Fruit fly (Drosophila melanogaster) whole organism, embryonic: Measurements from ENCODE around the gene Tpr2.

ENCODE experiments used
- ATbp ChIP-seq: fragments of 200-800 bp; sonication (Bioruptor generic); optimal IDR thresholded peaks from 2 replicates; lab custom pipeline; 2017; ENCODE audit warnings: missing biosample characterization, mild to moderate bottlenecking, missing genetic modification characterization, missing genetic modification reagents
- BEAF-32 ChIP-seq: fragments of 200-800 bp; sonication (Bioruptor generic); optimal IDR thresholded peaks from 3 replicates; lab custom pipeline; 2017; ENCODE audit warnings: missing biosample characterization, missing genetic modification characterization, mild to moderate bottlenecking, moderate library complexity, missing genetic modification reagents
- CG1024 ChIP-seq: fragments of 200-800 bp; sonication (Bioruptor generic); IDR thresholded peaks from 2 replicates; pipeline ENCODE4 v1.3.6; 2022; ENCODE audit warnings: missing biosample characterization, missing genetic modification characterization
- CG11456 ChIP-seq: fragments of 200-800 bp; sonication (Bioruptor generic); IDR thresholded peaks from 3 replicates; pipeline ENCODE4 v1.3.6; 2022; ENCODE audit warnings: missing biosample characterization, missing genetic modification characterization
- CG12744 ChIP-seq: fragments of 200-800 bp; sonication (Bioruptor generic); optimal IDR thresholded peaks from 2 replicates; lab custom pipeline; 2016; ENCODE audit warnings: missing biosample characterization, missing genetic modification characterization
- CG12942 ChIP-seq: fragments of 200-800 bp; sonication (Bioruptor generic); optimal IDR thresholded peaks from 3 replicates; lab custom pipeline; 2016; ENCODE audit warnings: missing biosample characterization, missing genetic modification characterization
- CG13296 ChIP-seq: fragments of 200-800 bp; sonication (Bioruptor generic); optimal IDR thresholded peaks from 3 replicates; lab custom pipeline; 2018; ENCODE audit warnings: missing biosample characterization, mild to moderate bottlenecking, missing genetic modification characterization
- CG1603 ChIP-seq: fragments of 200-800 bp; sonication (Bioruptor generic); optimal IDR thresholded peaks from 2 replicates; lab custom pipeline; 2019; ENCODE audit warnings: missing biosample characterization, mild to moderate bottlenecking, missing genetic modification characterization, moderate library complexity
- CG16813 ChIP-seq: fragments of 200-800 bp; sonication (Bioruptor generic); IDR thresholded peaks from 3 replicates; pipeline ENCODE4 v1.3.6; 2022; ENCODE audit warnings: missing biosample characterization, missing genetic modification characterization; ENCODE audit not compliant: partially characterized antibody
- CG17186 ChIP-seq: fragments of 200-800 bp; sonication (Bioruptor generic); optimal IDR thresholded peaks from 3 replicates; lab custom pipeline; 2017; ENCODE audit warnings: missing biosample characterization, missing genetic modification reagents, missing genetic modification characterization
- CG2202 ChIP-seq: fragments of 200-800 bp; sonication (Bioruptor generic); optimal IDR thresholded peaks from 2 replicates; lab custom pipeline; 2018; ENCODE audit warnings: missing biosample characterization, mild to moderate bottlenecking, missing genetic modification characterization
- CG2712 ChIP-seq: fragments of 200-800 bp; optimal IDR thresholded peaks from 3 replicates; lab custom pipeline; 2019; ENCODE audit warnings: missing biosample characterization, mild to moderate bottlenecking, missing genetic modification characterization, moderate library complexity
- CG32772 ChIP-seq: fragments of 200-800 bp; sonication (Bioruptor generic); IDR thresholded peaks from 2 replicates; pipeline ENCODE4 v1.3.6; 2022; ENCODE audit warnings: missing biosample characterization, missing genetic modification characterization
- CG33213 ChIP-seq: fragments of 200-800 bp; sonication (Bioruptor generic); optimal IDR thresholded peaks from 3 replicates; lab custom pipeline; 2016; ENCODE audit warnings: missing biosample characterization, missing genetic modification characterization
- CG4328 ChIP-seq: fragments of 200-800 bp; sonication (Bioruptor generic); optimal IDR thresholded peaks from 3 replicates; lab custom pipeline; 2017; ENCODE audit warnings: missing biosample characterization, missing genetic modification reagents, missing genetic modification characterization
- CG4424 ChIP-seq: fragments of 200-800 bp; sonication (Bioruptor generic); optimal IDR thresholded peaks from 3 replicates; lab custom pipeline; 2016; ENCODE audit warnings: missing biosample characterization, missing genetic modification characterization
- CG7745 ChIP-seq: fragments of 200-800 bp; sonication (Bioruptor generic); optimal IDR thresholded peaks from 2 replicates; lab custom pipeline; 2018; ENCODE audit warnings: missing biosample characterization, mild to moderate bottlenecking, missing genetic modification characterization, moderate library complexity
- CG8089 ChIP-seq: fragments of 200-800 bp; sonication (Bioruptor generic); optimal IDR thresholded peaks from 3 replicates; lab custom pipeline; 2016; ENCODE audit warnings: missing biosample characterization, missing genetic modification characterization
- CG8924 ChIP-seq: fragments of 200-800 bp; optimal IDR thresholded peaks from 3 replicates; lab custom pipeline; 2019; ENCODE audit warnings: missing biosample characterization, mild to moderate bottlenecking, missing genetic modification characterization, moderate library complexity
- CG9609 ChIP-seq: fragments of 200-800 bp; sonication (Bioruptor generic); optimal IDR thresholded peaks from 3 replicates; lab custom pipeline; 2016; ENCODE audit warnings: missing biosample characterization, missing genetic modification characterization
- CG9727 ChIP-seq: fragments of 200-800 bp; sonication (Bioruptor generic); optimal IDR thresholded peaks from 3 replicates; lab custom pipeline; 2017; ENCODE audit warnings: missing biosample characterization, mild to moderate bottlenecking, missing genetic modification characterization
- CG9817 ChIP-seq: fragments of 200-800 bp; sonication (Bioruptor generic); optimal IDR thresholded peaks from 2 replicates; lab custom pipeline; 2018; ENCODE audit warnings: missing biosample characterization, mild to moderate bottlenecking, missing genetic modification characterization, moderate library complexity
- CkIIα-i1 ChIP-seq: fragments of 200-800 bp; sonication (Bioruptor generic); IDR thresholded peaks from 2 replicates; pipeline ENCODE4 v1.3.6; 2022; ENCODE audit warnings: missing biosample characterization, missing genetic modification characterization
- ERR ChIP-seq: fragments of 200-800 bp; sonication (Bioruptor generic); optimal IDR thresholded peaks from 2 replicates; lab custom pipeline; 2016; ENCODE audit warnings: missing biosample characterization, missing genetic modification characterization
- Hr39 ChIP-seq: fragments of >200 bp; optimal IDR thresholded peaks from 2 replicates; lab custom pipeline; 2017
- Kr ChIP-seq: fragments of 200-800 bp; sonication (Bioruptor generic); optimal IDR thresholded peaks from 2 replicates; lab custom pipeline; 2017; ENCODE audit warnings: missing biosample characterization, mild to moderate bottlenecking, missing genetic modification characterization
- Mrtf ChIP-seq: fragments of 200-800 bp; sonication (Bioruptor generic); IDR thresholded peaks from 3 replicates; pipeline ENCODE4 v1.3.6; 2022; ENCODE audit warnings: missing biosample characterization, missing genetic modification characterization
- Nf-YC ChIP-seq: fragments of 200-800 bp; optimal IDR thresholded peaks from 3 replicates; lab custom pipeline; 2019; ENCODE audit warnings: missing biosample characterization, mild to moderate bottlenecking, missing genetic modification characterization, moderate library complexity
- Poxn ChIP-seq: fragments of 200-800 bp; sonication (Bioruptor generic); IDR thresholded peaks from 2 replicates; pipeline ENCODE4 v1.3.6; 2022; ENCODE audit warnings: missing biosample characterization, missing genetic modification characterization
- Rx ChIP-seq: fragments of 200-800 bp; sonication (Bioruptor generic); IDR thresholded peaks from 2 replicates; pipeline ENCODE4 v1.3.6; 2022; ENCODE audit warnings: missing biosample characterization, missing genetic modification characterization
- Tbp ChIP-seq: fragments of >200 bp; optimal IDR thresholded peaks from 2 replicates; lab custom pipeline; 2018; ENCODE audit warnings: missing biosample characterization, missing genetic modification characterization
- bab2 ChIP-seq: fragments of 200-800 bp; sonication (Bioruptor generic); optimal IDR thresholded peaks from 2 replicates; lab custom pipeline; 2016; ENCODE audit warnings: missing biosample characterization, missing genetic modification characterization
- bigmax ChIP-seq: fragments of 200-800 bp; sonication (Bioruptor generic); optimal IDR thresholded peaks from 2 replicates; lab custom pipeline; 2018; ENCODE audit warnings: missing biosample characterization, mild to moderate bottlenecking, missing genetic modification characterization
- chinmo ChIP-seq: fragments of 200-800 bp; sonication (Bioruptor generic); IDR thresholded peaks from 4 replicates; pipeline ENCODE4 v1.3.6; 2022; ENCODE audit warnings: missing biosample characterization, missing genetic modification characterization; ENCODE audit not compliant: partially characterized antibody
- crp ChIP-seq, 2 experiments: fragments of 200-800 bp; sonication (Bioruptor generic); optimal IDR thresholded peaks; 2 replicates in 1 of 2; 3 replicates in 1 of 2; lab custom pipeline; 2017; ENCODE audit warnings: missing biosample characterization in 2 of 2, missing genetic modification characterization in 2 of 2, mild to moderate bottlenecking in 1 of 2, moderate library complexity in 1 of 2
- dm ChIP-seq: fragments of 200-800 bp; sonication (Bioruptor generic); optimal IDR thresholded peaks from 3 replicates; lab custom pipeline; 2016; ENCODE audit warnings: missing biosample characterization, missing genetic modification characterization
- gro ChIP-seq: fragments of 200-800 bp; sonication (Bioruptor generic); optimal IDR thresholded peaks from 2 replicates; lab custom pipeline; 2016; ENCODE audit warnings: missing biosample characterization, missing genetic modification characterization
- hbn ChIP-seq: fragments of 200-800 bp; sonication (Bioruptor generic); IDR thresholded peaks from 2 replicates; pipeline ENCODE4 v1.3.6; 2022; ENCODE audit warnings: missing biosample characterization, missing genetic modification characterization; ENCODE audit not compliant: partially characterized antibody
- ind ChIP-seq: fragments of 200-800 bp; sonication (Bioruptor generic); optimal IDR thresholded peaks from 3 replicates; lab custom pipeline; 2016; ENCODE audit warnings: missing biosample characterization, missing genetic modification characterization
- lmd ChIP-seq: fragments of 200-800 bp; sonication (Bioruptor generic); IDR thresholded peaks from 2 replicates; pipeline ENCODE4 v1.3.6; 2022; ENCODE audit warnings: missing biosample characterization, missing genetic modification characterization
- luna ChIP-seq: fragments of 200-800 bp; sonication (Bioruptor generic); optimal IDR thresholded peaks from 2 replicates; lab custom pipeline; 2016; ENCODE audit warnings: missing biosample characterization, missing genetic modification characterization
- nmo ChIP-seq: fragments of 200-800 bp; sonication (Bioruptor generic); optimal IDR thresholded peaks from 2 replicates; lab custom pipeline; 2018; ENCODE audit warnings: missing biosample characterization, mild to moderate bottlenecking, missing genetic modification characterization, moderate library complexity
- nom ChIP-seq: fragments of 200-800 bp; sonication (Bioruptor generic); optimal IDR thresholded peaks from 2 replicates; lab custom pipeline; 2017; ENCODE audit warnings: missing biosample characterization, missing genetic modification characterization, mild to moderate bottlenecking, moderate library complexity, missing genetic modification reagents
- p53 ChIP-seq: fragments of 200-800 bp; sonication (Bioruptor generic); optimal IDR thresholded peaks from 2 replicates; lab custom pipeline; 2016; ENCODE audit warnings: missing biosample characterization, missing genetic modification characterization
- pb ChIP-seq: fragments of 200-800 bp; sonication (Bioruptor generic); optimal IDR thresholded peaks from 3 replicates; lab custom pipeline; 2016; ENCODE audit warnings: missing biosample characterization, missing genetic modification characterization
- pros ChIP-seq: fragments of 200-800 bp; sonication (Bioruptor generic); optimal IDR thresholded peaks from 3 replicates; lab custom pipeline; 2019; ENCODE audit warnings: missing biosample characterization, mild to moderate bottlenecking, missing genetic modification characterization, moderate library complexity
- sima ChIP-seq: fragments of 200-800 bp; sonication (Bioruptor generic); optimal IDR thresholded peaks from 2 replicates; lab custom pipeline; 2016; ENCODE audit warnings: missing biosample characterization, missing genetic modification characterization
- yki ChIP-seq: fragments of >200 bp; optimal IDR thresholded peaks from 3 replicates; lab custom pipeline; 2018
- zen ChIP-seq: fragments of 200-800 bp; sonication (Bioruptor generic); optimal IDR thresholded peaks from 3 replicates; lab custom pipeline; 2018; ENCODE audit warnings: missing biosample characterization, mild to moderate bottlenecking, missing genetic modification characterization, moderate library complexity
- zf30C ChIP-seq: fragments of 200-800 bp; sonication (Bioruptor generic); optimal IDR thresholded peaks from 3 replicates; lab custom pipeline; 2018; ENCODE audit warnings: missing biosample characterization, mild to moderate bottlenecking, missing genetic modification characterization
- zfh2 ChIP-seq: fragments of 200-800 bp; sonication (Bioruptor generic); optimal IDR thresholded peaks from 2 replicates; lab custom pipeline; 2016; ENCODE audit warnings: missing biosample characterization, missing genetic modification characterization

Tpr2 gene

DNA sequence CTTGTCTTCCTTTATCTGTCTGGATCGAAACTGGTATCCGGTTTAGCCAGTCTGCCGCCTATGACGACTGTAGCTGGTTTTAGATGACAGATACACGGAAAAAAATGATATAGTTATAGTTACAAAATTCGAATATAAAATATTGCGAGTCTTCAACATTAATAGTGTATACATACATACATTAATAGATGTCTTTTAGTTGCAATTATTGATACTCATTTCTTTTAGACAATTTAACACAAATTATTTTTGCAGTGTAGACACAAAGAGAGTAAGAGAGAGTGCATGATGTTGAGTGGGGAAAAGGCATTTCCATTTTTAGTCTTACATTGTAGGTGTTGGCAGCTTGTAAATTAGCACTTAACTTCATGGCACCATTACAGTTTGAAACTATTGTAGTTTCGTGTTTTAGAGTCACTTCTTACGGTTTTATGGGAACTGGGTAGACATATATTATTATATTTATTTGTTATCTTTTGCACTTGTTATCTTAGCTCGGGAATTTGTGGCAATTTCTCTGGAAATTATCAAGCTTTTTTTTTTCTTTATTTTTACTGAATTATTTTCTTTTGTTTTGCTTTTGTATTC is 3.9 kb downstream of the Tpr2 start (continued):
- TF ChIP-seq CG12942 (peak; percentile 77), zen (tag; lab: Kevin White, UChicago) (no peak), Poxn (GFP tag; lab: Robert Waterston, UW) (no peak), pb (GFP tag; lab: Kevin White, UChicago) (no peak), CG9609 (peak; percentile 73), dm (GFP tag; lab: Kevin White, UChicago) (peak; percentile 73), bigmax (GFP tag; lab: Kevin White, UChicago) (no peak), bab2 (GFP tag; lab: Kevin White, UChicago) (peak; percentile 78), Tbp (GFP tag; lab: Kevin White, UChicago) (no peak), CG8089 (GFP tag; lab: Kevin White, UChicago) (peak; percentile 64), Mrtf (peak; percentile 57; the same call in 1 of the 3 replicates), ind (GFP tag; lab: Kevin White, UChicago) (no peak), CG1603 (tag; lab: Kevin White, UChicago) (peak; percentile 96), CG2712 (tag; lab: Kevin White, UChicago) (no peak), Kr (no peak), crp (GFP tag; optimal IDR thresholded peaks at IDR 0.05; lab: Kevin White, UChicago) (peak in 1 of 2 experiments; percentile 35), ATbp (peak; percentile 93), sima (GFP tag; lab: Kevin White, UChicago) (no peak), CG32772 (GFP tag; lab: Robert Waterston, UW) (no peak), CG4424 (no peak), p53 (GFP tag; lab: Kevin White, UChicago) (no peak), CG9817 (peak; percentile 84), luna (GFP tag; lab: Kevin White, UChicago) (peak; percentile 28), CG13296 (no peak), CG12744 (GFP tag; lab: Kevin White, UChicago) (peak; percentile 79), CG33213 (GFP tag; lab: Kevin White, UChicago) (no peak), CG17186 (GFP tag; lab: Kevin White, UChicago) (no peak), CG11456 (0 out of 3 replicates have a peak, but pooled peaks have one; percentile 48), BEAF-32 (GFP tag; lab: Kevin White, UChicago) (no peak), CkIIα-i1 (GFP tag; lab: Robert Waterston, UW) (no peak), CG8924 (tag; lab: Kevin White, UChicago) (peak; percentile 96), CG7745 (tag; lab: Kevin White, UChicago) (peak; percentile 33), CG2202 (tag; lab: Kevin White, UChicago) (peak; percentile 91), nmo (no peak), CG16813 (no peak), gro (GFP tag; lab: Kevin White, UChicago) (no peak), hbn (GFP tag; lab: Robert Waterston, UW) (no peak), CG4328 (GFP tag; lab: Kevin White, UChicago) (no peak), Hr39 (lab: Kevin White, UChicago) (no peak), pros (no peak), CG9727 (no peak), zf30C (GFP tag; lab: Kevin White, UChicago) (peak; percentile 80), Nf-YC (tag; lab: Kevin White, UChicago) (no peak), chinmo (GFP tag; lab: Robert Waterston, UW) (no peak), zfh2 (GFP tag; lab: Kevin White, UChicago) (peak; percentile 34), Rx (GFP tag; lab: Robert Waterston, UW) (no peak), nom (GFP tag; lab: Kevin White, UChicago) (no peak), yki (lab: Kevin White, UChicago) (no peak), CG1024 (GFP tag; lab: Robert Waterston, UW) (no peak), ERR (no peak), lmd (peak; percentile 84)
